Worm (Caenorhabditis elegans) whole organism, L4/young adult: ENCODE measurements around the gene lbp-7.

Source experiments
- dao-5 ChIP-seq: sonication (generic microtip); optimal IDR thresholded peaks from 2 replicates; lab custom pipeline; 2016; ENCODE audit warnings: missing genotype, missing genetic modification characterization, moderate library complexity, missing compliant biosample characterization
- him-1 ChIP-seq: sonication (generic microtip); optimal IDR thresholded peaks from 2 replicates; lab custom pipeline; 2016; ENCODE audit warnings: missing genotype, missing genetic modification reagents, missing genetic modification characterization, missing compliant biosample characterization

- TF ChIP-seq him-1 (no peak), dao-5 (tag; lab: Kevin White, UChicago) (no peak)
These were observed 13.4 kb downstream of the lbp-7 start, which contains the start of gene sptl-3 for ce11 chrV:13892457-13893375.
